Fruit fly (Drosophila melanogaster) whole organism, adult: ENCODE results near the gene Acp26Ab.

Source experiments
- CG11617 ChIP-seq: fragments of 200-800 bp; sonication (Bioruptor generic); optimal IDR thresholded peaks from 2 replicates; lab custom pipeline; 2017; ENCODE audit warnings: mild to moderate bottlenecking, missing biosample characterization, missing genetic modification reagents, missing genetic modification characterization
- CG12768 ChIP-seq: fragments of 200-800 bp; sonication (Bioruptor generic); optimal IDR thresholded peaks from 2 replicates; lab custom pipeline; 2017; ENCODE audit warnings: missing biosample characterization, missing genetic modification characterization, mild to moderate bottlenecking, moderate library complexity, missing genetic modification reagents
- CG14711 ChIP-seq: fragments of 200-800 bp; sonication (Bioruptor generic); optimal IDR thresholded peaks from 2 replicates; lab custom pipeline; 2018; ENCODE audit warnings: missing biosample characterization, mild to moderate bottlenecking, missing genetic modification characterization, moderate library complexity
- CG1620 ChIP-seq: fragments of 200-800 bp; sonication (Bioruptor generic); optimal IDR thresholded peaks from 2 replicates; lab custom pipeline; 2016; ENCODE audit warnings: missing biosample characterization, missing genetic modification characterization
- CG33017 ChIP-seq: fragments of 200-800 bp; sonication (Bioruptor generic); optimal IDR thresholded peaks from 2 replicates; lab custom pipeline; 2018; ENCODE audit warnings: missing biosample characterization, mild to moderate bottlenecking, missing genetic modification characterization, moderate library complexity
- CG5204 ChIP-seq: fragments of 200-800 bp; sonication (Bioruptor generic); optimal IDR thresholded peaks from 2 replicates; lab custom pipeline; 2016; ENCODE audit warnings: missing biosample characterization, missing genetic modification characterization
- CG7045 ChIP-seq: fragments of 200-800 bp; sonication (Bioruptor generic); optimal IDR thresholded peaks from 2 replicates; lab custom pipeline; 2017; ENCODE audit warnings: missing biosample characterization, mild to moderate bottlenecking, missing genetic modification characterization
- CG7101 ChIP-seq: fragments of 200-800 bp; sonication (Bioruptor generic); optimal IDR thresholded peaks from 2 replicates; lab custom pipeline; 2018; ENCODE audit warnings: missing biosample characterization, mild to moderate bottlenecking, missing genetic modification characterization, moderate library complexity
- Clk ChIP-seq: fragments of 200-800 bp; sonication (Bioruptor generic); optimal IDR thresholded peaks from 2 replicates; lab custom pipeline; 2017; ENCODE audit warnings: missing biosample characterization, missing genetic modification characterization
- Crg-1 ChIP-seq: fragments of 200-800 bp; sonication (Bioruptor generic); optimal IDR thresholded peaks from 2 replicates; lab custom pipeline; 2016; ENCODE audit warnings: missing biosample characterization, missing genetic modification characterization
- Hr96 ChIP-seq: fragments of 200-800 bp; sonication (Bioruptor generic); optimal IDR thresholded peaks from 2 replicates; lab custom pipeline; 2016; ENCODE audit warnings: missing biosample characterization, missing genetic modification characterization
- Mnt ChIP-seq: fragments of 200-800 bp; sonication (Bioruptor generic); optimal IDR thresholded peaks from 2 replicates; lab custom pipeline; 2016; ENCODE audit warnings: missing biosample characterization, mild to moderate bottlenecking, missing genetic modification characterization
- bab1 ChIP-seq: fragments of 200-800 bp; sonication (Bioruptor generic); optimal IDR thresholded peaks from 3 replicates; lab custom pipeline; 2019; ENCODE audit warnings: missing biosample characterization, mild to moderate bottlenecking, missing genetic modification characterization, moderate library complexity
- cic ChIP-seq: fragments of 200-800 bp; sonication (Bioruptor generic); optimal IDR thresholded peaks from 2 replicates; lab custom pipeline; 2017; ENCODE audit warnings: missing biosample characterization, mild to moderate bottlenecking, missing genetic modification characterization, moderate library complexity
- cnc ChIP-seq, 2 experiments: fragments of >200 bp; optimal IDR thresholded peaks; 2 replicates each; lab custom pipeline; 2017
- kay ChIP-seq: fragments of 200-800 bp; sonication (Bioruptor generic); peaks from one replicate; lab custom pipeline; 2016; ENCODE audit warnings: missing biosample characterization, missing genetic modification characterization, borderline replicate concordance
- ovo ChIP-seq: fragments of 200-800 bp; sonication (Bioruptor generic); optimal IDR thresholded peaks from 2 replicates; lab custom pipeline; 2016; ENCODE audit warnings: missing biosample characterization, missing genetic modification characterization
- pad ChIP-seq: fragments of 200-800 bp; sonication (Bioruptor generic); optimal IDR thresholded peaks from 3 replicates; lab custom pipeline; 2017; ENCODE audit warnings: missing biosample characterization, missing genetic modification characterization, mild to moderate bottlenecking, moderate library complexity, missing genetic modification reagents
- tj ChIP-seq: fragments of 200-800 bp; sonication (Bioruptor generic); optimal IDR thresholded peaks from 3 replicates; lab custom pipeline; 2017; ENCODE audit warnings: missing biosample characterization, mild to moderate bottlenecking, missing genetic modification characterization, moderate library complexity
- toe ChIP-seq: fragments of 200-800 bp; sonication (Bioruptor generic); optimal IDR thresholded peaks from 2 replicates; lab custom pipeline; 2016; ENCODE audit warnings: missing biosample characterization, missing genetic modification characterization

The Acp26Ab gene

DNA sequence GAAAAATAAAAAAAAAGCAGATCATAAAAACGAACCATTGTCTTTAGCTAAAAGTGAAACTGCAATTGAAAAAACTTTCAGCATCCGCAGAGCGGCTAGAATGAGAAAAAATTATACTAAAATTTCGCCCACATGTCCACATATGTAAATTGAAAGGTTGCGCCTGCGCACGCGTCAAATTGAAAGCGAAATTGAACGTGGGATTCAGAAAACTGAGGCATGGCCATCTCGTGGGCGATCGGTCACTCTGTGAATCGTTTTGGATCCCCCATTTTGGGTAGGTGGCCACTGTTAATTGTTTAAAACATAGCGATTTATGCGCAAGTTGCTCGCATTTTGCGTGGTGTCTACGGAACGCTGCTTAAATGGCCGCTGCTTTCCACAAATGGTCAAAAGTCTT is 1.9 kb upstream of the Acp26Ab start:
- TF ChIP-seq Mnt (GFP tag; lab: Kevin White, UChicago) (no peak), CG12768 (GFP tag; lab: Kevin White, UChicago) (no peak), CG1620 (GFP tag; lab: Kevin White, UChicago) (no peak), CG33017 (tag; lab: Kevin White, UChicago) (no peak), Crg-1 (no peak), CG5204 (GFP tag; lab: Kevin White, UChicago) (no peak), Clk (GFP tag; lab: Kevin White, UChicago) (no peak), tj (GFP tag; lab: Kevin White, UChicago) (no peak), ovo (no peak), bab1 (no peak)

DNA sequence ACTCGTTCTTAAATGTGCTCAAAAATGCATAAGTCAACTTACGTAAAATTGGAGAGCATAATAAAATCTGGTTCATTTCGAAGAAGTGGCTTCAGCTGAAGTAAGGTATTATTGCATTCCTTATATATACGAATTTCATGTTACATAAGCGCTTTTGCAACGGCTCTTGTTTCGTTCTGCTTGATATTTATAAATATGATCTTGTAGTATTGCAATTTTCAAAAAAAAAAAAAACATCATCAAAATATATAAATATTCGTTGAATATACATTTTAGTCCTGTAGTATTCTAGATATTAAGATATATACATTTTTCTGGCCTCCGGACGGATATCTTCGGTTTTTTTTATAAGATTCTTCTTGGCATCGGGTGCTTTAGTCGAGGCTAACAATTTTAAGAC is 1.1 kb upstream of the Acp26Ab start, which contains the start of gene Acp26Aa:
Acp26Aa (minus strand) TSS at position 101 of the 400 bp plus-strand sequence.
- TF ChIP-seq tj (GFP tag; lab: Kevin White, UChicago) (peak; percentile 68), CG5204 (GFP tag; lab: Kevin White, UChicago) (no peak)

DNA sequence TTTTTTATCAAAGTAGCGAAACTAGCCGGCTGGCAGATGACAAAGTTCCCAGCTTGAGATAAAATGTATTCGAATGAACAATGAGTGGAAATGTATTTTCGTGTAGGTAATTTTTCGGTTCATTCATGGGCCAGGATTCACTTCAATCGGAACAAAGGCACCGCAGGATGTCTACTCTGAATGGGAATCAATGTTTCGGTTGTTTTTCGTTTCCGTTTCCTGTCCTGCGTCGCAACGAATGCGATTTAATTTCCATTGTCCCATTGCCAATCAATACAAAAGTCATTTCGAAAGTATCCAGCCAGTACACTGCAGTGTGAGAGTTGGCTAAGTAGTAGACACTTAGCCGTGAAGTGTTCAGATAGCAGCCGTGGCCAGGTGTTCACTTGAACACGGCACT is 2.1 kb downstream of the Acp26Ab start:
- TF ChIP-seq ovo (no peak), cnc (optimal IDR thresholded peaks at IDR 0.05; lab: Kevin White, UChicago) (no peak), Mnt (GFP tag; lab: Kevin White, UChicago) (no peak), Clk (GFP tag; lab: Kevin White, UChicago) (no peak), CG5204 (GFP tag; lab: Kevin White, UChicago) (no peak), cic (GFP tag; lab: Kevin White, UChicago) (no peak), CG33017 (tag; lab: Kevin White, UChicago) (no peak), pad (GFP tag; lab: Kevin White, UChicago) (no peak), CG1620 (GFP tag; lab: Kevin White, UChicago) (no peak), kay (GFP tag; lab: Kevin White, UChicago) (no peak), Hr96 (GFP tag; lab: Kevin White, UChicago) (no peak), CG7045 (GFP tag; lab: Kevin White, UChicago) (no peak), tj (GFP tag; lab: Kevin White, UChicago) (no peak), bab1 (no peak), toe (GFP tag; lab: Kevin White, UChicago) (no peak), CG12768 (GFP tag; lab: Kevin White, UChicago) (no peak), CG11617 (GFP tag; lab: Kevin White, UChicago) (no peak)

DNA sequence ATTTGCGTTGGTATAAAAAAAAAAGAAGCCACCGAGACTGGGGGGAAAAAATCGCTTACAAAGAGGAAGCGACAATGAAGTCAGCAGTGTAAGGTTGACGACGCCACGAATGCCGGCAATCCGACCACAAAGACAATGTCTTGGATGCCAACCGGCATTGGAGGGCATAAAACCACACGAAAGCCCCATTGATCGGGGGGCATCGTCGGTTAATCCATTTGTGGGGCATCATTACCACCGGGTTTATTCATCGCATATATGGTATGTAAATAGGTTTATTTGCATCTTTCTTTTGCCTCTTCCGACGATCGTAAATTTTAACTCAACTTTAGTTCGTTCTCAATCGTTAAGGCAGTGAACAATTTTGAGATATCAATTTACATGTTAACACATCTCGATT is 5.7 kb downstream of the Acp26Ab start:
- TF ChIP-seq pad (GFP tag; lab: Kevin White, UChicago) = no peak
- no peak for TF ChIP-seq CG7101 (tag; lab: Kevin White, UChicago)

DNA sequence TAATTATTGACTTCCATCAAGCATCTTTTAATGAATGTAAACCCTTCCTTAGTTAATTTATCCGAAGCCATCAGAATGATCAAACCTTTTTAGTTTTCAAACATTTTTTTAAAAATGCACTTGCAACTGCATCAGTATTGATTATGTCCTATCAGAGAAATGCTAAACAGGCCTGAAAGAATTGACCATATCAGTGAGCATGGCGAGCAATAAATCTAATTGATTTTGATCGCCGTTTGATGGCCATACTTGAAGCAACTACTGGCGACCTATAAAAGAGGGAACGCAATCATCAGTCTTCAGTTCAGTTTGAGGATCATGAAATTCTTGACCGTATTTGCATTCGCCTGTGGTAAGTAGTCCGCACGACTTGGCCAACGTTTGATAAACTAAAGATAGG is 7.0 kb downstream of the Acp26Ab start, which contains the start of gene CG9029:
CG9029 (plus strand) TSS at position 301 of the 400 bp plus-strand sequence.
- TF ChIP-seq ovo = no peak

DNA sequence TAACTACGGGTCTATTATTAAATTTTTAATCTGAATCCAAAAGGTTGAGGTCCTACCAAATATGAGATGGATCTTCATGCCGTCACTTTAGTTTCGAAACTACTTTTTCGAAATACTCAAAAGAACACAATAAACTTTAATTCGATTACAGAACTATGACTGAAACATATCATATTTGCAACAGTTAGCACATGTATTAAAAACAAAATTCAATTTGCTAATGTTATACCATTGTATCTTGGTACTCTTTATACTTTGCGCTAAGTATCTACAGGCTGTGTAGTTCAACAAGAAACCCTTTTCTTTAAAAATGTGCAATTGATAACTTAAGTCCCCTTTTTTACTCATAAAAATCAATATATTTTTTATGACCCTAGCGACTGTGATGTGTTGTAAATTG is 8.0 kb downstream of the Acp26Ab start, which contains the start of the genes Sfp26Ac and CG43185:
Sfp26Ac (minus strand) TSS at position 101 of the 400 bp plus-strand sequence.
CG43185 (plus strand) TSS at position 215 of the 400 bp plus-strand sequence.
- TF ChIP-seq kay (GFP tag; lab: Kevin White, UChicago) = no peak
- TF ChIP-seq cnc (optimal IDR thresholded peaks at IDR 0.05; lab: Kevin White, UChicago) = no peak
- no peak for TF ChIP-seq pad (GFP tag; lab: Kevin White, UChicago)
- TF ChIP-seq CG14711 = no peak
- TF ChIP-seq CG5204 (GFP tag; lab: Kevin White, UChicago) = no peak
- no peak for TF ChIP-seq CG33017 (tag; lab: Kevin White, UChicago)
- no peak for TF ChIP-seq CG12768 (GFP tag; lab: Kevin White, UChicago)

DNA sequence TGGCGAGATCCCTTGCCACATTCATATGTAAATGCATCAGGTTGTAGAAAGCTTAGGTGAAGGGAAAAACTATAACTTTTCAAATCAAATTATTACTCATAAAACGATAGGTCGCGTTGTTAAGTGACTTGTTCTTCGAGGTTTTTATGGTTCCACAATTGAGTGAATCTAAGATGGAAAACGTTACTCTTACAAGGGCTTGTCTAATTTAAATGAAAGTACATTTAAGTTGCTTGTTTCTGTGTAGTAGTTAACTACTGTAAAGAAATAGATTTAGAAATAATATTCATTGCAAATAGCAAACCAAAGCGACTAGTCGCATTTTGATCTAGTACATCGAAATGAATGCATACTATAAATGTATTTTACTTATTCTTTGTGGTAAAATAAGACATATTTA is 9.2 kb downstream of the Acp26Ab start, which contains the start of gene CG44574:
CG44574 (plus strand) TSS at position 301 of the 400 bp plus-strand sequence.
- TF ChIP-seq ovo (no peak), CG5204 (GFP tag; lab: Kevin White, UChicago) (no peak), CG1620 (GFP tag; lab: Kevin White, UChicago) (no peak), Clk (GFP tag; lab: Kevin White, UChicago) (no peak), CG7101 (tag; lab: Kevin White, UChicago) (no peak), CG11617 (GFP tag; lab: Kevin White, UChicago) (no peak), bab1 (no peak), CG7045 (GFP tag; lab: Kevin White, UChicago) (no peak), CG12768 (GFP tag; lab: Kevin White, UChicago) (no peak), CG14711 (no peak), cnc (optimal IDR thresholded peaks at IDR 0.05; lab: Kevin White, UChicago) (no peak), Crg-1 (no peak), Mnt (GFP tag; lab: Kevin White, UChicago) (no peak), cic (GFP tag; lab: Kevin White, UChicago) (no peak), pad (GFP tag; lab: Kevin White, UChicago) (no peak), CG33017 (tag; lab: Kevin White, UChicago) (no peak), toe (GFP tag; lab: Kevin White, UChicago) (no peak), tj (GFP tag; lab: Kevin White, UChicago) (no peak), kay (GFP tag; lab: Kevin White, UChicago) (no peak), Hr96 (GFP tag; lab: Kevin White, UChicago) (no peak)
